Worm (Caenorhabditis elegans) whole organism, early embryonic: ENCODE measurements around the gene H12D21.10.

Experiments used
- aly-1 ChIP-seq: sonication (generic microtip); optimal IDR thresholded peaks from 2 replicates; lab custom pipeline; 2016; ENCODE audit warnings: missing genetic modification characterization, missing compliant biosample characterization
- ama-1 ChIP-seq: fragments of 150-350 bp; optimal IDR thresholded peaks from 2 replicates; lab custom pipeline; 2014
- ceh-36 ChIP-seq: sonication (generic microtip); optimal IDR thresholded peaks from 2 replicates; lab custom pipeline; 2016; ENCODE audit warnings: missing genetic modification characterization, inconsistent platforms, missing compliant biosample characterization
- flt-1 ChIP-seq: fragments of 200-800 bp; sonication (Bioruptor generic); IDR thresholded peaks from 2 replicates; pipeline ENCODE4 v1.3.6; 2022; ENCODE audit warnings: missing genetic modification characterization, missing compliant biosample characterization
- hmbx-1 ChIP-seq: sonication (generic microtip); optimal IDR thresholded peaks from 2 replicates; lab custom pipeline; 2016; ENCODE audit warnings: mild to moderate bottlenecking, missing genetic modification characterization, missing compliant biosample characterization
- hmg-4 ChIP-seq: fragments of 200-800 bp; sonication (Bioruptor generic); optimal IDR thresholded peaks from 2 replicates; lab custom pipeline; 2018; ENCODE audit warnings: mild to moderate bottlenecking, missing genetic modification characterization, missing compliant biosample characterization
- hnd-1 ChIP-seq: sonication (generic microtip); optimal IDR thresholded peaks from 2 replicates; lab custom pipeline; 2016; ENCODE audit warnings: missing genetic modification characterization, missing compliant biosample characterization
- pes-1 ChIP-seq: fragments of 200-800 bp; sonication (Bioruptor generic); IDR thresholded peaks from 2 replicates; pipeline ENCODE4 v1.3.6; 2022; ENCODE audit warnings: missing genetic modification reagents, missing genetic modification characterization, missing compliant biosample characterization
- scrt-1 ChIP-seq: fragments of 200-800 bp; sonication (Bioruptor generic); IDR thresholded peaks from 2 replicates; pipeline ENCODE4 v1.3.6; 2022; ENCODE audit warnings: missing genetic modification characterization, missing compliant biosample characterization
- sea-1 ChIP-seq: fragments of 200-800 bp; sonication (Bioruptor generic); conservative IDR thresholded peaks from 2 replicates; pipeline ENCODE4 v1.3.6; 2022; ENCODE audit warnings: missing genetic modification characterization, missing compliant biosample characterization
- tbx-11 ChIP-seq: fragments of 200-800 bp; sonication (Bioruptor generic); IDR thresholded peaks from 2 replicates; pipeline ENCODE4 v1.3.6; 2022; ENCODE audit warnings: missing genetic modification characterization, missing compliant biosample characterization
- tbx-37 ChIP-seq: fragments of 200-800 bp; sonication (Bioruptor generic); conservative IDR thresholded peaks from 2 replicates; pipeline ENCODE4 v1.3.6; 2022; ENCODE audit warnings: missing genetic modification reagents, missing genetic modification characterization, missing compliant biosample characterization

DNA sequence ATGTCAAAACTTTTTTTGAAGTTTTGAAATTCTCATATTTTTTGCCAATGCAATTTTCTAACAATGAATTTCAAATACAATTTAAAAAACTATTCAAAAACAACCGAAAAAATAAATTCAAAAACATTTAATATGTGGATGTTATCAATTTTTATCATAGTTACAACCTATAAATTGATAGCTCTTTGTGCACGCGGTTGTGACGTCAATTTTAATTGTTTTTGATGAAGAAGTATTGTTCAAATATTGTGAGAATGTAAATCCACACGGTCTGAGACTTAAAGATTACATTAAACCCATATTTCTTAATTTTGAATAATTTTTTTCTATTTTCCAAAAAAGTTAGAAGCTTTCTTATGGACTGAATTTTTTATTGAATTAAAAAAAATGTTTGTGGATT, 47.6 kb upstream of the H12D21.10 start:
- no peak for TF ChIP-seq ama-1 (lab: Kevin White, UChicago)
- TF ChIP-seq aly-1 (tag; lab: Kevin White, UChicago): no peak
- no peak for TF ChIP-seq flt-1
- no peak for TF ChIP-seq scrt-1 (GFP tag; lab: Robert Waterston, UW)
- TF ChIP-seq pes-1 (GFP tag; lab: Robert Waterston, UW): no peak
- TF ChIP-seq tbx-11: no peak
- no peak for TF ChIP-seq hmg-4 (GFP tag; lab: Kevin White, UChicago)
- no peak for TF ChIP-seq hmbx-1 (tag; lab: Kevin White, UChicago)
- no peak for TF ChIP-seq tbx-37
- no peak for TF ChIP-seq hnd-1 (tag; lab: Kevin White, UChicago)
- TF ChIP-seq ceh-36: no peak
- TF ChIP-seq sea-1 (GFP tag; lab: Robert Waterston, UW): no peak
